Fruit fly (Drosophila melanogaster) whole organism, embryonic: ENCODE results near the gene bt.

Experiments
- Ada2b ChIP-seq: fragments of 200-800 bp; sonication (Bioruptor generic); IDR thresholded peaks from 2 replicates; pipeline ENCODE4 v1.3.6; 2022; ENCODE audit warnings: missing biosample characterization, missing genetic modification characterization
- Atf-2 ChIP-seq: fragments of 200-800 bp; sonication (Bioruptor generic); optimal IDR thresholded peaks from 2 replicates; lab custom pipeline; 2016; ENCODE audit warnings: missing biosample characterization, missing genetic modification characterization
- Blimp-1 ChIP-seq: fragments of 200-800 bp; sonication (Bioruptor generic); optimal IDR thresholded peaks from 3 replicates; lab custom pipeline; 2018; ENCODE audit warnings: missing biosample characterization, missing genetic modification characterization, mild to moderate bottlenecking, moderate library complexity, missing genetic modification reagents
- CG11696 ChIP-seq: fragments of 200-800 bp; sonication (Bioruptor generic); IDR thresholded peaks from 2 replicates; pipeline ENCODE4 v1.3.6; 2022; ENCODE audit warnings: missing biosample characterization, missing genetic modification characterization
- CG12659 ChIP-seq: fragments of 200-800 bp; sonication (Bioruptor generic); optimal IDR thresholded peaks from 3 replicates; lab custom pipeline; 2017; ENCODE audit warnings: mild to moderate bottlenecking, missing biosample characterization, missing genetic modification reagents, missing genetic modification characterization
- CG12744 ChIP-seq: fragments of 200-800 bp; sonication (Bioruptor generic); optimal IDR thresholded peaks from 2 replicates; lab custom pipeline; 2016; ENCODE audit warnings: missing biosample characterization, missing genetic modification characterization
- CG13296 ChIP-seq: fragments of 200-800 bp; sonication (Bioruptor generic); optimal IDR thresholded peaks from 3 replicates; lab custom pipeline; 2018; ENCODE audit warnings: missing biosample characterization, mild to moderate bottlenecking, missing genetic modification characterization
- CG13775 ChIP-seq: fragments of 200-800 bp; sonication (Bioruptor generic); optimal IDR thresholded peaks from 3 replicates; lab custom pipeline; 2017; ENCODE audit warnings: missing biosample characterization, mild to moderate bottlenecking, missing genetic modification characterization
- CG15696 ChIP-seq: fragments of 200-800 bp; sonication (Bioruptor generic); optimal IDR thresholded peaks from 2 replicates; lab custom pipeline; 2019; ENCODE audit warnings: missing biosample characterization, mild to moderate bottlenecking, missing genetic modification characterization, moderate library complexity
- CG16813 ChIP-seq: fragments of 200-800 bp; sonication (Bioruptor generic); IDR thresholded peaks from 3 replicates; pipeline ENCODE4 v1.3.6; 2022; ENCODE audit warnings: missing biosample characterization, missing genetic modification characterization; ENCODE audit not compliant: partially characterized antibody
- CG16815 ChIP-seq: fragments of 200-800 bp; sonication (Bioruptor generic); optimal IDR thresholded peaks from 3 replicates; lab custom pipeline; 2017; ENCODE audit warnings: missing biosample characterization, mild to moderate bottlenecking, missing genetic modification characterization
- CG17359 ChIP-seq: fragments of 200-800 bp; sonication (Bioruptor generic); optimal IDR thresholded peaks from 3 replicates; lab custom pipeline; 2018; ENCODE audit warnings: missing biosample characterization, mild to moderate bottlenecking, missing genetic modification characterization, moderate library complexity
- CG17361 ChIP-seq: fragments of 200-800 bp; sonication (Bioruptor generic); IDR thresholded peaks from 3 replicates; pipeline ENCODE4 v1.3.6; 2022; ENCODE audit warnings: missing biosample characterization, missing genetic modification characterization
- CG17385 ChIP-seq: fragments of 200-800 bp; sonication (Bioruptor generic); optimal IDR thresholded peaks from 3 replicates; lab custom pipeline; 2018; ENCODE audit warnings: missing biosample characterization, mild to moderate bottlenecking, missing genetic modification characterization
- CG18764 ChIP-seq: fragments of 200-800 bp; sonication (Bioruptor generic); optimal IDR thresholded peaks from 3 replicates; lab custom pipeline; 2016; ENCODE audit warnings: missing biosample characterization, missing genetic modification characterization
- CG2678 ChIP-seq: fragments of 200-800 bp; sonication (Bioruptor generic); optimal IDR thresholded peaks from 3 replicates; lab custom pipeline; 2019; ENCODE audit warnings: missing biosample characterization, mild to moderate bottlenecking, missing genetic modification characterization, moderate library complexity
- CG31441 ChIP-seq: fragments of 200-800 bp; sonication (Bioruptor generic); IDR thresholded peaks from 2 replicates; pipeline ENCODE4 v1.3.6; 2022; ENCODE audit warnings: missing biosample characterization, missing genetic modification characterization
- CG3163 ChIP-seq: fragments of 200-800 bp; sonication (Bioruptor generic); optimal IDR thresholded peaks from 3 replicates; lab custom pipeline; 2016; ENCODE audit warnings: missing biosample characterization, missing genetic modification characterization
- CG34422 ChIP-seq: fragments of 200-800 bp; sonication (Bioruptor generic); IDR thresholded peaks from 3 replicates; pipeline ENCODE4 v1.3.6; 2022; ENCODE audit warnings: missing biosample characterization, missing genetic modification characterization
- CG3995 ChIP-seq: fragments of 200-800 bp; sonication (Bioruptor generic); optimal IDR thresholded peaks from 3 replicates; lab custom pipeline; 2016; ENCODE audit warnings: missing biosample characterization, missing genetic modification characterization
- CG4328 ChIP-seq: fragments of 200-800 bp; sonication (Bioruptor generic); optimal IDR thresholded peaks from 3 replicates; lab custom pipeline; 2017; ENCODE audit warnings: missing biosample characterization, missing genetic modification reagents, missing genetic modification characterization
- CG4730 ChIP-seq: fragments of 200-800 bp; sonication (Bioruptor generic); IDR thresholded peaks from 2 replicates; pipeline ENCODE4 v1.3.6; 2022; ENCODE audit warnings: missing biosample characterization, missing genetic modification characterization
- CG6765 ChIP-seq: fragments of 200-800 bp; sonication (Bioruptor generic); optimal IDR thresholded peaks from 3 replicates; lab custom pipeline; 2017; ENCODE audit warnings: missing biosample characterization, mild to moderate bottlenecking, missing genetic modification characterization
- CG7928 ChIP-seq: fragments of 200-800 bp; sonication (Bioruptor generic); optimal IDR thresholded peaks from 2 replicates; lab custom pipeline; 2017; ENCODE audit warnings: missing biosample characterization, mild to moderate bottlenecking, missing genetic modification characterization
- CG7963 ChIP-seq: fragments of 200-800 bp; sonication (Bioruptor generic); IDR thresholded peaks from 3 replicates; pipeline ENCODE4 v1.3.6; 2022; ENCODE audit warnings: missing biosample characterization, missing genetic modification characterization; ENCODE audit not compliant: partially characterized antibody
- CG8765 ChIP-seq: fragments of 200-800 bp; sonication (Bioruptor generic); IDR thresholded peaks from 2 replicates; pipeline ENCODE4 v1.3.6; 2022; ENCODE audit warnings: missing biosample characterization, missing genetic modification characterization
- CG9817 ChIP-seq: fragments of 200-800 bp; sonication (Bioruptor generic); optimal IDR thresholded peaks from 2 replicates; lab custom pipeline; 2018; ENCODE audit warnings: missing biosample characterization, mild to moderate bottlenecking, missing genetic modification characterization, moderate library complexity
- Camta ChIP-seq: fragments of 200-800 bp; sonication (Bioruptor generic); optimal IDR thresholded peaks from 2 replicates; lab custom pipeline; 2016; ENCODE audit warnings: missing biosample characterization, missing genetic modification characterization
- MESR4 ChIP-seq: fragments of 200-800 bp; sonication (Bioruptor generic); optimal IDR thresholded peaks from 2 replicates; lab custom pipeline; 2018; ENCODE audit warnings: missing biosample characterization, mild to moderate bottlenecking, missing genetic modification characterization, moderate library complexity
- Myb ChIP-seq: fragments of 200-800 bp; sonication (Bioruptor generic); optimal IDR thresholded peaks from 2 replicates; lab custom pipeline; 2016; ENCODE audit warnings: missing biosample characterization, missing genetic modification characterization
- NC2β ChIP-seq: fragments of 200-800 bp; sonication (Bioruptor generic); optimal IDR thresholded peaks from 2 replicates; lab custom pipeline; 2016; ENCODE audit warnings: missing biosample characterization, missing genetic modification characterization
- Oaz ChIP-seq: fragments of 200-800 bp; sonication (Bioruptor generic); IDR thresholded peaks from 2 replicates; pipeline ENCODE4 v1.3.6; 2022; ENCODE audit warnings: missing biosample characterization, missing genetic modification characterization
- Poxn ChIP-seq: fragments of 200-800 bp; sonication (Bioruptor generic); IDR thresholded peaks from 2 replicates; pipeline ENCODE4 v1.3.6; 2022; ENCODE audit warnings: missing biosample characterization, missing genetic modification characterization
- Sox100B ChIP-seq: fragments of 200-800 bp; sonication (Bioruptor generic); optimal IDR thresholded peaks from 3 replicates; lab custom pipeline; 2018; ENCODE audit warnings: missing biosample characterization, mild to moderate bottlenecking, missing genetic modification characterization
- Sry-δ ChIP-seq: fragments of 200-800 bp; sonication (Bioruptor generic); optimal IDR thresholded peaks from 2 replicates; lab custom pipeline; 2016; ENCODE audit warnings: missing biosample characterization, missing genetic modification characterization
- Xrp1 ChIP-seq: fragments of 200-800 bp; sonication (Bioruptor generic); IDR thresholded peaks from 2 replicates; pipeline ENCODE4 v1.3.6; 2022; ENCODE audit warnings: missing biosample characterization, missing genetic modification characterization
- al ChIP-seq: fragments of 200-800 bp; sonication (Bioruptor generic); IDR thresholded peaks from 2 replicates; pipeline ENCODE4 v1.3.6; 2022; ENCODE audit warnings: missing biosample characterization, missing genetic modification characterization
- crc ChIP-seq: fragments of 200-800 bp; sonication (Bioruptor generic); optimal IDR thresholded peaks from 2 replicates; lab custom pipeline; 2016; ENCODE audit warnings: missing biosample characterization, missing genetic modification characterization
- dm ChIP-seq: fragments of 200-800 bp; sonication (Bioruptor generic); optimal IDR thresholded peaks from 3 replicates; lab custom pipeline; 2016; ENCODE audit warnings: missing biosample characterization, missing genetic modification characterization
- dmrt11E ChIP-seq: fragments of 200-800 bp; sonication (Bioruptor generic); optimal IDR thresholded peaks from 3 replicates; lab custom pipeline; 2018; ENCODE audit warnings: missing biosample characterization, mild to moderate bottlenecking, missing genetic modification characterization, moderate library complexity
- her ChIP-seq: fragments of 200-800 bp; sonication (Bioruptor generic); optimal IDR thresholded peaks from 2 replicates; lab custom pipeline; 2016; ENCODE audit warnings: missing biosample characterization, missing genetic modification characterization
- hth ChIP-seq: fragments of >200 bp; optimal IDR thresholded peaks from 2 replicates; lab custom pipeline; 2017; ENCODE audit warnings: inconsistent platforms
- nmo ChIP-seq: fragments of 200-800 bp; sonication (Bioruptor generic); optimal IDR thresholded peaks from 2 replicates; lab custom pipeline; 2018; ENCODE audit warnings: missing biosample characterization, mild to moderate bottlenecking, missing genetic modification characterization, moderate library complexity
- pfk ChIP-seq: fragments of 200-800 bp; sonication (Bioruptor generic); optimal IDR thresholded peaks from 2 replicates; lab custom pipeline; 2018; ENCODE audit warnings: missing biosample characterization, mild to moderate bottlenecking, missing genetic modification characterization, moderate library complexity
- pho ChIP-seq: fragments of 200-800 bp; sonication (Bioruptor generic); optimal IDR thresholded peaks from 2 replicates; lab custom pipeline; 2016; ENCODE audit warnings: missing biosample characterization, missing genetic modification characterization
- slp2 ChIP-seq: fragments of 200-800 bp; sonication (Bioruptor generic); optimal IDR thresholded peaks from 2 replicates; lab custom pipeline; 2016; ENCODE audit warnings: missing biosample characterization, missing genetic modification characterization
- stwl ChIP-seq: fragments of 200-800 bp; sonication (Bioruptor generic); optimal IDR thresholded peaks from 3 replicates; lab custom pipeline; 2018; ENCODE audit warnings: missing biosample characterization, mild to moderate bottlenecking, missing genetic modification characterization, moderate library complexity
- trem ChIP-seq: fragments of 200-800 bp; optimal IDR thresholded peaks from 3 replicates; lab custom pipeline; 2019; ENCODE audit warnings: missing biosample characterization, mild to moderate bottlenecking, missing genetic modification characterization, moderate library complexity
- ttk ChIP-seq: fragments of 200-800 bp; sonication (Bioruptor generic); IDR thresholded peaks from 2 replicates; pipeline ENCODE4 v2.1.2; 2022; ENCODE audit warnings: missing biosample characterization, missing genetic modification characterization
- zen2 ChIP-seq: fragments of 200-800 bp; sonication (Bioruptor generic); IDR thresholded peaks from 3 replicates; pipeline ENCODE4 v1.3.6; 2022; ENCODE audit warnings: missing biosample characterization, missing genetic modification characterization; ENCODE audit not compliant: partially characterized antibody
- zf30C ChIP-seq: fragments of 200-800 bp; sonication (Bioruptor generic); optimal IDR thresholded peaks from 3 replicates; lab custom pipeline; 2018; ENCODE audit warnings: missing biosample characterization, mild to moderate bottlenecking, missing genetic modification characterization

The bt gene

DNA sequence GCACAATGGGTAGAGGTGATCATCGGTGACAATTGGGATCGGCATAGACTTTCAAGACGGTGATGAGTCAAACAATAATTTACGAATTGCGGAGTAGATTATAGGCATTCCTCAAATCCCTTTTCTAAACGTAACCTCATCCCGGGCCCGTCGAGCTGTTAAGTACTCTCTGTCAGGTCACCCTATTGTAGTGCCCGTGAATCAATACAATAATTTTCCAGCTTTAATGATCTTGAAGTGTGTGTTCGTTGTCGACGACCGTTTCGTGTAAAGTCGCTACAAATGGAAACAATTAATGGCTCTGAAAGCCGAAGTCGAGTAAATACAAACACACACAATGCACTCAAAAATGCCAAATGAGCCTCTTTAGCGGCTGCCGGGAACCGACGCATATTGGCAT, 15.5 kb upstream of the bt start (continued):
- TF ChIP-seq CG16813 (GFP tag; lab: Robert Waterston, UW) (no peak), Myb (GFP tag; lab: Kevin White, UChicago) (no peak)

DNA sequence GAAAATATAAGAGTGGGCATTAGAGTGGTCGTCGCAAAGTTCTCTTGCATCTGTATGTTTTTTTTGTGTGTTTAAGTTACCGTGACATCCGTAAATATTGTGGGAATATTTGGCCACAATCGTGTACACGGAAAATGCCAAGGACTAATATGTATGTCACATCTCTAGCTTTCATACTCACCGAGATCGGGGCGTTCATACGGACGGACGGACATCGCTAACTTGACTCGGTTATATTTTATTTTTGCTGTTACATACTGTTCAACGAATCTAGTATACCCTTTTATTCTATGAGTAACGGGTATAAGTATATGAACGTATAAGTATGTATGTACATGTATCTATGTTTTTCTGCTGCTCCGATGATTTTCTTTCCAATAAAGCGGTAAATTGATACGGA, 14.5 kb upstream of the bt start:
- TF ChIP-seq nmo (GFP tag; lab: Kevin White, UChicago): peak; percentile 29
- TF ChIP-seq CG3163 (GFP tag; lab: Kevin White, UChicago): no peak
- TF ChIP-seq Xrp1 (GFP tag; lab: Robert Waterston, UW): peak; percentile 54
- TF ChIP-seq CG4730 (GFP tag; lab: Robert Waterston, UW): no peak
- TF ChIP-seq CG4328 (GFP tag; lab: Kevin White, UChicago): no peak
- no peak for TF ChIP-seq CG17385 (GFP tag; lab: Kevin White, UChicago)
- TF ChIP-seq slp2 (GFP tag; lab: Kevin White, UChicago): no peak
- no peak for TF ChIP-seq stwl (tag; lab: Kevin White, UChicago)
- no peak for TF ChIP-seq CG13296
- TF ChIP-seq CG7928 (GFP tag; lab: Kevin White, UChicago): no peak
- peak; percentile 18 for TF ChIP-seq CG15696 (tag; lab: Kevin White, UChicago)
- no peak for TF ChIP-seq hth (lab: Kevin White, UChicago)
- TF ChIP-seq CG17361 (GFP tag; lab: Robert Waterston, UW): peak; percentile 38; the same call in 1 of the 3 replicates
- TF ChIP-seq pho: no peak
- TF ChIP-seq CG7963: no peak
- no peak for TF ChIP-seq Atf-2 (GFP tag; lab: Kevin White, UChicago)
- TF ChIP-seq CG18764 (GFP tag; lab: Kevin White, UChicago): no peak
- no peak for TF ChIP-seq MESR4
- no peak for TF ChIP-seq CG9817 (tag; lab: Kevin White, UChicago)
- no peak for TF ChIP-seq CG12659 (GFP tag; lab: Kevin White, UChicago)
- TF ChIP-seq CG8765 (GFP tag; lab: Robert Waterston, UW): no peak
- no peak for TF ChIP-seq Camta (GFP tag; lab: Kevin White, UChicago)
- no peak for TF ChIP-seq Oaz (GFP tag; lab: Robert Waterston, UW)
- no peak for TF ChIP-seq zen2 (GFP tag; lab: Robert Waterston, UW)
- TF ChIP-seq ttk (GFP tag; lab: Robert Waterston, UW): no peak
- no peak for TF ChIP-seq zf30C (GFP tag; lab: Kevin White, UChicago)
- TF ChIP-seq CG17359 (tag; lab: Kevin White, UChicago): no peak
- no peak for TF ChIP-seq Ada2b (GFP tag; lab: Robert Waterston, UW)
- TF ChIP-seq al (GFP tag; lab: Robert Waterston, UW): no peak
- TF ChIP-seq CG34422 (GFP tag; lab: Robert Waterston, UW): no peak
- no peak for TF ChIP-seq Poxn (GFP tag; lab: Robert Waterston, UW)
- TF ChIP-seq dm (GFP tag; lab: Kevin White, UChicago): no peak
- TF ChIP-seq CG2678: no peak
- no peak for TF ChIP-seq NC2β (GFP tag; lab: Kevin White, UChicago)
- TF ChIP-seq trem (tag; lab: Kevin White, UChicago): no peak
- no peak for TF ChIP-seq CG31441
- no peak for TF ChIP-seq crc (GFP tag; lab: Kevin White, UChicago)
- no peak for TF ChIP-seq Sry-δ (GFP tag; lab: Kevin White, UChicago)
- no peak for TF ChIP-seq CG11696 (GFP tag; lab: Robert Waterston, UW)
- no peak for TF ChIP-seq CG16815 (GFP tag; lab: Kevin White, UChicago)
- TF ChIP-seq pfk: no peak
- no peak for TF ChIP-seq her (GFP tag; lab: Kevin White, UChicago)
- no peak for TF ChIP-seq Sox100B (GFP tag; lab: Kevin White, UChicago)
- peak; percentile 48 for TF ChIP-seq dmrt11E (tag; lab: Kevin White, UChicago)
- TF ChIP-seq CG6765 (GFP tag; lab: Kevin White, UChicago): no peak
- TF ChIP-seq Blimp-1 (GFP tag; lab: Kevin White, UChicago): no peak
- TF ChIP-seq CG12744 (GFP tag; lab: Kevin White, UChicago): no peak
- no peak for TF ChIP-seq CG3995 (GFP tag; lab: Kevin White, UChicago)
- TF ChIP-seq CG13775 (GFP tag; lab: Kevin White, UChicago): no peak
